Worm (Caenorhabditis elegans): Measurements from ENCODE around the gene rpc-25.

rpc-25 gene

ce11 chrV:10158528-10158927 lies 47.9 kb downstream of the rpc-25 start, which contains the start of gene srsx-30:
srsx-30 (plus strand) TSS chrV:10158828.
- TF ChIP-seq nhr-12 (tag; optimal IDR thresholded peaks at IDR 0.05), result no peak
- TF ChIP-seq ZK546.5 (tag; optimal IDR thresholded peaks at IDR 0.05), result no peak
- TF ChIP-seq snpc-4 (tag; optimal IDR thresholded peaks at IDR 0.05), result no peak
- TF ChIP-seq gmeb-1 (tag; optimal IDR thresholded peaks at IDR 0.05), result no peak
- TF ChIP-seq elt-3 (tag; optimal IDR thresholded peaks at IDR 0.05), result no peak
- no peak for TF ChIP-seq nhr-21 (tag; optimal IDR thresholded peaks at IDR 0.05)

Data from whole organism, L2 larva.